Fruit fly (Drosophila melanogaster): ENCODE data around the gene CG9853.

CG9853 gene

dm6 chr3R:4378363-4379354 is 23.2 kb downstream of the CG9853 start, which contains the start of gene Sfxn1-3 (continued):
- TF ChIP-seq zen2 (GFP tag; IDR thresholded peaks at IDR 0.05; ENCODE audit: partially characterized antibody) (peak; percentile 48; the same call in 2 of the 3 replicates), lmd (GFP tag; IDR thresholded peaks at IDR 0.05) (peak; percentile 51; the same call in 1 of the 2 replicates), CG13624 (GFP tag; optimal IDR thresholded peaks at IDR 0.05) (peak; percentile 46), E2f1 (GFP tag; IDR thresholded peaks at IDR 0.05) (no peak; the same call in 1 of the 2 replicates), al (GFP tag; IDR thresholded peaks at IDR 0.05) (no peak), HLH4C (GFP tag; IDR thresholded peaks at IDR 0.05; ENCODE audit: partially characterized antibody) (0 out of 3 replicates have a peak, but pooled peaks have one; percentile 41), Tbp (GFP tag; optimal IDR thresholded peaks at IDR 0.05) (no peak), Dip2 (GFP tag; IDR thresholded peaks at IDR 0.05) (no peak), onecut (GFP tag; IDR thresholded peaks at IDR 0.05) (peak; percentile 47), CG10462 (GFP tag; optimal IDR thresholded peaks at IDR 0.05) (peak; percentile 11), Blimp-1 (GFP tag; optimal IDR thresholded peaks at IDR 0.05) (no peak), Deaf1 (tag; optimal IDR thresholded peaks at IDR 0.05) (peak; percentile 81), mam (GFP tag; optimal IDR thresholded peaks at IDR 0.05) (peak; percentile 30), Sry-β (GFP tag; optimal IDR thresholded peaks at IDR 0.05) (no peak), pum (GFP tag; optimal IDR thresholded peaks at IDR 0.05) (peak; percentile 12), slp2 (GFP tag; optimal IDR thresholded peaks at IDR 0.05) (no peak), HmgZ (tag; optimal IDR thresholded peaks at IDR 0.05) (peak; percentile 71), CG31441 (GFP tag; IDR thresholded peaks at IDR 0.05) (peak; percentile 60; the same call in 1 of the 2 replicates), CG15696 (tag; optimal IDR thresholded peaks at IDR 0.05) (no peak), CG6813 (GFP tag; optimal IDR thresholded peaks at IDR 0.05) (peak; percentile 11), zfh1 (GFP tag; IDR thresholded peaks at IDR 0.05) (no peak; the same call in 2 of the 3 replicates), stc (GFP tag; IDR thresholded peaks at IDR 0.05) (peak; percentile 44; the same call in 1 of the 2 replicates), bbx (GFP tag; IDR thresholded peaks at IDR 0.05; ENCODE audit: partially characterized antibody) (peak; percentile 65), ro (GFP tag; IDR thresholded peaks at IDR 0.05) (no peak), Atf6 (GFP tag; IDR thresholded peaks at IDR 0.05) (peak; percentile 24), CG1233 (GFP tag; optimal IDR thresholded peaks at IDR 0.05) (peak; percentile 23), fd102C (GFP tag; optimal IDR thresholded peaks at IDR 0.05) (no peak), mld (GFP tag; IDR thresholded peaks at IDR 0.05; ENCODE audit: partially characterized antibody) (no peak), Bgb (GFP tag; IDR thresholded peaks at IDR 0.05; ENCODE audit: partially characterized antibody) (peak; percentile 75), cad (GFP tag; optimal IDR thresholded peaks at IDR 0.05) (no peak), CG17829 (tag; optimal IDR thresholded peaks at IDR 0.05) (peak; percentile 9), NC2α (GFP tag; optimal IDR thresholded peaks at IDR 0.05) (no peak), dm (GFP tag; optimal IDR thresholded peaks at IDR 0.05) (peak; percentile 36), CG15514 (GFP tag; optimal IDR thresholded peaks at IDR 0.05) (peak; percentile 51), Dad (GFP tag; optimal IDR thresholded peaks at IDR 0.05) (peak; percentile 10), CG5180 (GFP tag; optimal IDR thresholded peaks at IDR 0.05) (peak; percentile 72), ap (GFP tag; IDR thresholded peaks at IDR 0.05) (peak; percentile 54; the same call in 1 of the 2 replicates), bsh (GFP tag; optimal IDR thresholded peaks at IDR 0.05) (peak; percentile 26 to 42), ato (GFP tag; IDR thresholded peaks at IDR 0.05; ENCODE audit: partially characterized antibody) (peak; percentile 34; the same call in 1 of the 2 replicates), fd3F (GFP tag; optimal IDR thresholded peaks at IDR 0.05) (no peak), lbe (GFP tag; optimal IDR thresholded peaks at IDR 0.05) (no peak), CG3726 (GFP tag; IDR thresholded peaks at IDR 0.05) (no peak), gcm2 (GFP tag; optimal IDR thresholded peaks at IDR 0.05) (peak; percentile 42), CG11696 (GFP tag; IDR thresholded peaks at IDR 0.05) (no peak), gro (GFP tag; optimal IDR thresholded peaks at IDR 0.05) (peak; percentile 79), dimm (GFP tag; IDR thresholded peaks at IDR 0.05) (no peak), tna (GFP tag; IDR thresholded peaks at IDR 0.05; ENCODE audit: partially characterized antibody) (peak; percentile 34; the same call in 1 of the 2 replicates)

Measured in whole organism, embryonic.